Worm (Caenorhabditis elegans) whole organism, L3 larva: ENCODE data around the gene K01B6.3.

ENCODE experiments used
- ZK546.5 ChIP-seq: sonication (generic microtip); optimal IDR thresholded peaks from 2 replicates; lab custom pipeline; 2017; ENCODE audit warnings: missing biosample characterization, missing genetic modification characterization
- ceh-28 ChIP-seq: fragments of 150-350 bp; optimal IDR thresholded peaks from 2 replicates; lab custom pipeline; 2014; ENCODE audit warnings: missing biosample characterization, missing genetic modification reagents, missing genetic modification characterization
- elt-2 ChIP-seq: sonication (generic microtip); optimal IDR thresholded peaks from 2 replicates; lab custom pipeline; 2016; ENCODE audit warnings: missing genetic modification reagents, mild to moderate bottlenecking, missing genetic modification characterization, missing compliant biosample characterization
- fkh-10 ChIP-seq: sonication (generic microtip); optimal IDR thresholded peaks from 2 replicates; lab custom pipeline; 2017; ENCODE audit warnings: missing biosample characterization, missing genetic modification reagents, missing genetic modification characterization
- fkh-2 ChIP-seq: fragments of 150-350 bp; optimal IDR thresholded peaks from 2 replicates; lab custom pipeline; 2014; ENCODE audit warnings: missing biosample characterization, missing genetic modification reagents, missing genetic modification characterization
- fos-1 ChIP-seq: fragments of 150-350 bp; optimal IDR thresholded peaks from 2 replicates; lab custom pipeline; 2014; ENCODE audit warnings: missing biosample characterization, missing genetic modification characterization
- hmg-11 ChIP-seq: sonication (generic microtip); optimal IDR thresholded peaks from 2 replicates; lab custom pipeline; 2016; ENCODE audit warnings: missing genetic modification characterization, missing compliant biosample characterization
- jun-1 ChIP-seq: fragments of 150-350 bp; optimal IDR thresholded peaks from 2 replicates; lab custom pipeline; 2014; ENCODE audit warnings: missing biosample characterization, missing genetic modification reagents, missing genetic modification characterization
- lin-15B ChIP-seq: fragments of 150-350 bp; optimal IDR thresholded peaks from 2 replicates; lab custom pipeline; 2014; ENCODE audit warnings: missing biosample characterization, missing genetic modification characterization
- lsy-12 ChIP-seq: sonication (generic microtip); optimal IDR thresholded peaks from 2 replicates; lab custom pipeline; 2016; ENCODE audit warnings: mild to moderate bottlenecking, missing genetic modification characterization, missing compliant biosample characterization
- nfya-1 ChIP-seq: sonication (generic microtip); optimal IDR thresholded peaks from 2 replicates; lab custom pipeline; 2017; ENCODE audit warnings: missing genetic modification characterization, mild to moderate bottlenecking, missing compliant biosample characterization, antibody characterized with exemption, moderate library complexity; ENCODE audit not compliant: insufficient read depth
- nhr-11 ChIP-seq: fragments of 150-350 bp; optimal IDR thresholded peaks from 2 replicates; lab custom pipeline; 2014; ENCODE audit warnings: missing biosample characterization, missing genetic modification characterization
- nhr-12 ChIP-seq: fragments of 150-350 bp; optimal IDR thresholded peaks from 2 replicates; lab custom pipeline; 2014; ENCODE audit warnings: missing biosample characterization, missing genetic modification characterization
- nhr-23 ChIP-seq: fragments of 150-350 bp; optimal IDR thresholded peaks from 2 replicates; lab custom pipeline; 2014; ENCODE audit warnings: missing biosample characterization, missing genetic modification reagents, missing genetic modification characterization
- nhr-25 ChIP-seq: sonication (generic microtip); optimal IDR thresholded peaks from 2 replicates; lab custom pipeline; 2017; ENCODE audit warnings: missing biosample characterization, missing genetic modification characterization
- nhr-28 ChIP-seq: fragments of 150-350 bp; optimal IDR thresholded peaks from 2 replicates; lab custom pipeline; 2014; ENCODE audit warnings: missing biosample characterization, missing genetic modification characterization
- nhr-76 ChIP-seq: fragments of 150-350 bp; sonication (generic microtip); optimal IDR thresholded peaks from 5 replicates; lab custom pipeline; 2014; ENCODE audit warnings: missing biosample characterization, missing genetic modification characterization
- nhr-77 ChIP-seq: fragments of 150-350 bp; optimal IDR thresholded peaks from 2 replicates; lab custom pipeline; 2014; ENCODE audit warnings: missing biosample characterization, missing genetic modification characterization
- pha-4 ChIP-seq: fragments of 150-350 bp; optimal IDR thresholded peaks from 2 replicates; lab custom pipeline; 2014; ENCODE audit warnings: missing biosample characterization, missing genetic modification reagents, missing genetic modification characterization
- pqm-1 ChIP-seq: fragments of 150-350 bp; optimal IDR thresholded peaks from 2 replicates; lab custom pipeline; 2017; ENCODE audit warnings: missing biosample characterization, missing genetic modification characterization, inconsistent platforms
- sea-2 ChIP-seq: fragments of 150-350 bp; sonication (generic microtip); optimal IDR thresholded peaks from 4 replicates; lab custom pipeline; 2014; ENCODE audit warnings: missing biosample characterization, missing genetic modification reagents, missing genetic modification characterization
- tbx-2 ChIP-seq: sonication (generic microtip); optimal IDR thresholded peaks from 2 replicates; lab custom pipeline; 2016; ENCODE audit warnings: mild to moderate bottlenecking, missing genetic modification characterization, missing compliant biosample characterization
- unc-39 ChIP-seq: sonication (generic microtip); optimal IDR thresholded peaks from 4 replicates; lab custom pipeline; 2017; ENCODE audit warnings: missing biosample characterization, missing genetic modification characterization
- unc-62 ChIP-seq: fragments of 150-350 bp; sonication (generic microtip); optimal IDR thresholded peaks from 4 replicates; lab custom pipeline; 2014; ENCODE audit warnings: missing biosample characterization, missing genetic modification reagents, missing genetic modification characterization
- zag-1 ChIP-seq: fragments of 150-350 bp; optimal IDR thresholded peaks from 2 replicates; lab custom pipeline; 2014; ENCODE audit warnings: missing biosample characterization, missing genetic modification characterization
- ztf-11 ChIP-seq: fragments of 150-350 bp; optimal IDR thresholded peaks from 2 replicates; lab custom pipeline; 2014; ENCODE audit warnings: missing biosample characterization, missing genetic modification characterization

K01B6.3 gene

ce11 chrIII:9309840-9310239 is 9.8 kb downstream of the K01B6.3 start:
- peak; percentile 76 for TF ChIP-seq nhr-11 (tag; lab: Kevin White, UChicago)
- TF ChIP-seq sea-2: no peak

ce11 chrIII:9314476-9314875 is 14.5 kb downstream of the K01B6.3 start, which contains the start of gene C40H1.8:
Gene C40H1.8, plus strand, starts transcription at chrIII:9314717.
- TF ChIP-seq elt-2 (peak; percentile 51), fkh-10 (GFP tag; lab: Kevin White, UChicago) (no peak), nhr-25 (tag; lab: Kevin White, UChicago) (no peak)

ce11 chrIII:9315180-9315579 is 15.2 kb downstream of the K01B6.3 start:
- TF ChIP-seq nhr-25 (tag; lab: Kevin White, UChicago) (no peak), nfya-1 (tag; lab: Kevin White, UChicago) (no peak), elt-2 (peak; percentile 67), fkh-10 (GFP tag; lab: Kevin White, UChicago) (no peak), ZK546.5 (tag; lab: Kevin White, UChicago) (no peak), nhr-76 (tag; lab: Kevin White, UChicago) (no peak), nhr-12 (tag; lab: Kevin White, UChicago) (no peak), lsy-12 (tag; lab: Kevin White, UChicago) (no peak), pqm-1 (peak; percentile 24), nhr-28 (tag; lab: Kevin White, UChicago) (no peak), ztf-11 (tag; lab: Kevin White, UChicago) (no peak), lin-15B (tag; lab: Kevin White, UChicago) (no peak)

ce11 chrIII:9317601-9318000 is 17.6 kb downstream of the K01B6.3 start:
- TF ChIP-seq elt-2 (peak; percentile 70), fos-1 (tag; lab: Kevin White, UChicago) (no peak)

- TF ChIP-seq pha-4 (tag; lab: Kevin White, UChicago) (peak; percentile 16), nhr-23 (tag; lab: Kevin White, UChicago) (no peak)
These were observed 19.6 kb downstream of the K01B6.3 start, which contains the start of gene C40H1.9 for ce11 chrIII:9319641-9320040. Gene C40H1.9, plus strand, starts transcription at chrIII:9319941.

- TF ChIP-seq unc-62 (GFP tag; lab: Kevin White, UChicago) (no peak), fkh-10 (GFP tag; lab: Kevin White, UChicago) (no peak), fkh-2 (tag; lab: Kevin White, UChicago) (no peak), nfya-1 (tag; lab: Kevin White, UChicago) (no peak), ceh-28 (no peak), lsy-12 (tag; lab: Kevin White, UChicago) (no peak), tbx-2 (tag; lab: Kevin White, UChicago) (no peak), elt-2 (no peak), nhr-12 (tag; lab: Kevin White, UChicago) (no peak)
- TF ChIP-seq, all 47 proteins: peak for 0
These were observed 22.0 kb downstream of the K01B6.3 start, which contains the start of gene cpb-1 for ce11 chrIII:9322010-9322409. Gene cpb-1, plus strand, starts transcription at chrIII:9322310.

- TF ChIP-seq nfya-1 (tag; lab: Kevin White, UChicago): no peak
- TF ChIP-seq elt-2: peak; percentile 34
- TF ChIP-seq, all 47 proteins: peak for 1
These were observed 24.7 kb downstream of the K01B6.3 start, which contains the start of gene C40H1.7 for ce11 chrIII:9324724-9325123. Gene C40H1.7, plus strand, starts transcription at chrIII:9325024.

- peak; percentile 99 for TF ChIP-seq pqm-1
- no peak for TF ChIP-seq zag-1 (tag; lab: Kevin White, UChicago)
- peak; percentile 47 for TF ChIP-seq jun-1 (tag; lab: Kevin White, UChicago)
- no peak for TF ChIP-seq unc-39 (tag; lab: Kevin White, UChicago)
- TF ChIP-seq nhr-77 (tag; lab: Kevin White, UChicago): no peak
- peak; percentile 99 for TF ChIP-seq elt-2
- no peak for TF ChIP-seq hmg-11 (tag; lab: Kevin White, UChicago)
- TF ChIP-seq pha-4 (tag; lab: Kevin White, UChicago): peak; percentile 42
These were observed 26.5 kb downstream of the K01B6.3 start for ce11 chrIII:9326528-9326927.
